Fruit fly (Drosophila melanogaster) whole organism, pupa: ENCODE measurements around the gene PH4alphaNE3.

Experiments used
- CG10348 ChIP-seq: fragments of 200-800 bp; sonication (Bioruptor generic); IDR thresholded peaks from 2 replicates; pipeline ENCODE4 v1.3.6; 2022; ENCODE audit warnings: missing biosample characterization, missing genetic modification characterization
- CG12605 ChIP-seq: fragments of 200-800 bp; sonication (Bioruptor generic); IDR thresholded peaks from 2 replicates; pipeline ENCODE4 v1.3.6; 2022; ENCODE audit warnings: missing biosample characterization, missing genetic modification characterization
- CG13204 ChIP-seq: fragments of 200-800 bp; sonication (Bioruptor generic); optimal IDR thresholded peaks from 2 replicates; lab custom pipeline; 2018; ENCODE audit warnings: missing biosample characterization, mild to moderate bottlenecking, missing genetic modification characterization, moderate library complexity
- CG14655 ChIP-seq: fragments of 200-800 bp; sonication (Bioruptor generic); optimal IDR thresholded peaks from 3 replicates; lab custom pipeline; 2017; ENCODE audit warnings: mild to moderate bottlenecking, missing biosample characterization, missing genetic modification reagents, missing genetic modification characterization
- CG15710 ChIP-seq: fragments of 200-800 bp; sonication (Bioruptor generic); optimal IDR thresholded peaks from 2 replicates; lab custom pipeline; 2018; ENCODE audit warnings: missing biosample characterization, mild to moderate bottlenecking, missing genetic modification characterization, moderate library complexity
- CG17806 ChIP-seq: fragments of 200-800 bp; sonication (Bioruptor generic); optimal IDR thresholded peaks from 2 replicates; lab custom pipeline; 2018; ENCODE audit warnings: missing biosample characterization, mild to moderate bottlenecking, missing genetic modification characterization, moderate library complexity
- CG32121 ChIP-seq: fragments of 200-800 bp; sonication (Bioruptor generic); IDR thresholded peaks from 2 replicates; pipeline ENCODE4 v1.3.6; 2022; ENCODE audit warnings: missing biosample characterization, missing genetic modification characterization
- CG34367 ChIP-seq: fragments of 200-800 bp; sonication (Bioruptor generic); optimal IDR thresholded peaks from 2 replicates; lab custom pipeline; 2018; ENCODE audit warnings: missing biosample characterization, mild to moderate bottlenecking, missing genetic modification characterization
- CG4496 ChIP-seq: fragments of 200-800 bp; sonication (Bioruptor generic); IDR thresholded peaks from 3 replicates; pipeline ENCODE4 v1.3.6; 2022; ENCODE audit warnings: missing biosample characterization, missing genetic modification characterization
- CG8159 ChIP-seq: fragments of 200-800 bp; sonication (Bioruptor generic); optimal IDR thresholded peaks from 3 replicates; lab custom pipeline; 2018; ENCODE audit warnings: missing biosample characterization, mild to moderate bottlenecking, missing genetic modification characterization, moderate library complexity
- CG9948 ChIP-seq: fragments of 200-800 bp; sonication (Bioruptor generic); optimal IDR thresholded peaks from 2 replicates; lab custom pipeline; 2018; ENCODE audit warnings: missing biosample characterization, mild to moderate bottlenecking, missing genetic modification characterization, moderate library complexity
- D1 ChIP-seq: fragments of 200-800 bp; sonication (Bioruptor generic); optimal IDR thresholded peaks from 2 replicates; lab custom pipeline; 2018; ENCODE audit warnings: missing biosample characterization, mild to moderate bottlenecking, missing genetic modification characterization, moderate library complexity
- EcR ChIP-seq: fragments of 200-800 bp; sonication (Bioruptor generic); optimal IDR thresholded peaks from 3 replicates; lab custom pipeline; 2019; ENCODE audit warnings: missing biosample characterization, missing genetic modification characterization, mild to moderate bottlenecking, moderate library complexity, missing genetic modification reagents
- Pif1A ChIP-seq: fragments of 200-800 bp; sonication (Bioruptor generic); optimal IDR thresholded peaks from 3 replicates; lab custom pipeline; 2016; ENCODE audit warnings: missing biosample characterization, missing genetic modification characterization
- Snoo ChIP-seq: fragments of 200-800 bp; sonication (Bioruptor generic); optimal IDR thresholded peaks from 3 replicates; lab custom pipeline; 2017; ENCODE audit warnings: missing biosample characterization, mild to moderate bottlenecking, missing genetic modification characterization, inconsistent platforms
- fd96Ca ChIP-seq: fragments of 200-800 bp; sonication (Bioruptor generic); IDR thresholded peaks from 3 replicates; pipeline ENCODE4 v1.3.6; 2022; ENCODE audit warnings: missing biosample characterization, missing genetic modification characterization
- gl ChIP-seq: fragments of 200-800 bp; sonication (Bioruptor generic); optimal IDR thresholded peaks from 2 replicates; lab custom pipeline; 2018; ENCODE audit warnings: missing biosample characterization, mild to moderate bottlenecking, missing genetic modification characterization

PH4alphaNE3 gene

DNA sequence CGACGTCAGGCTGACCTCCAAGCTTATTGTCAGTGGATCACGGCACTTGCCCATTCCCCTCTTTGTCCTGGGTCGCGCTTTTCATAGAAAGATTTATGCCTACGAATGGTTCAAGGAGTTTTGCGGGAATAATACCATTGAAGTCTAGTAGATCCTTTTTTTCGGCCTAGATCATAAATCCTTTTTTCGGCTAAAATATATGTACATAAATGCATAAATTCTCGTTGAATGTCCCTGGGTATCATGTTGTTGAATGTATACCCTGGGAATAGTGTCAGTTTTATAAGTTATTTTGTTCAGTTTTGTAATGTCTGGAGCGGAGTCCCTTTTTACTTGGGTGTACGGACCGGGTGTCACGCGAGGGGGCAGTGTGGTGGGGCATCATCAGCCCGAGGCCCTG is 45.7 kb downstream of the PH4alphaNE3 start, which contains the start of gene CG34433:
TSS of gene CG34433 (plus strand) at position 301 of the 400 bp plus-strand sequence.
- no peak for TF ChIP-seq fd96Ca (GFP tag; lab: Robert Waterston, UW)
- no peak for TF ChIP-seq CG8159 (tag; lab: Kevin White, UChicago)
- no peak for TF ChIP-seq CG15710 (tag; lab: Kevin White, UChicago)
- TF ChIP-seq CG9948, result no peak
- TF ChIP-seq CG12605 (GFP tag; lab: Robert Waterston, UW), result no peak
- TF ChIP-seq CG10348 (GFP tag; lab: Robert Waterston, UW), result no peak
- TF ChIP-seq CG34367, result no peak
- no peak for TF ChIP-seq Snoo (tag; lab: Kevin White, UChicago)
- TF ChIP-seq CG17806 (tag; lab: Kevin White, UChicago), result no peak
- no peak for TF ChIP-seq CG32121 (GFP tag; lab: Robert Waterston, UW)
- no peak for TF ChIP-seq gl (tag; lab: Kevin White, UChicago)
- no peak for TF ChIP-seq CG4496
- TF ChIP-seq D1, result no peak
- TF ChIP-seq CG14655 (GFP tag; lab: Kevin White, UChicago), result no peak
- no peak for TF ChIP-seq CG13204 (GFP tag; lab: Kevin White, UChicago)
- TF ChIP-seq Pif1A (GFP tag; lab: Kevin White, UChicago), result no peak
- TF ChIP-seq EcR (GFP tag; lab: Kevin White, UChicago), result no peak
